Fruit fly (Drosophila melanogaster) whole organism, embryonic: ENCODE data around the gene Muc11A.

ENCODE experiments used
- Antp ChIP-seq: fragments of 200-800 bp; sonication (Bioruptor generic); optimal IDR thresholded peaks from 3 replicates; lab custom pipeline; 2016; ENCODE audit warnings: missing biosample characterization, missing genetic modification characterization
- CG10462 ChIP-seq: fragments of 200-800 bp; sonication (Bioruptor generic); optimal IDR thresholded peaks from 2 replicates; lab custom pipeline; 2016; ENCODE audit warnings: missing biosample characterization, missing genetic modification characterization
- CG42726 ChIP-seq: fragments of 200-800 bp; sonication (Bioruptor generic); IDR thresholded peaks from 2 replicates; pipeline ENCODE4 v1.3.6; 2022; ENCODE audit warnings: missing biosample characterization, missing genetic modification characterization; ENCODE audit not compliant: partially characterized antibody
- Hey ChIP-seq: fragments of 200-800 bp; sonication (Bioruptor generic); optimal IDR thresholded peaks from 3 replicates; lab custom pipeline; 2018; ENCODE audit warnings: missing biosample characterization, mild to moderate bottlenecking, missing genetic modification characterization
- Rfx ChIP-seq: fragments of 200-800 bp; sonication (Bioruptor generic); IDR thresholded peaks from 2 replicates; pipeline ENCODE4 v1.3.6; 2022; ENCODE audit warnings: missing biosample characterization, missing genetic modification characterization
- az2 ChIP-seq: fragments of 200-800 bp; sonication (Bioruptor generic); optimal IDR thresholded peaks from 3 replicates; lab custom pipeline; 2016; ENCODE audit warnings: missing biosample characterization, missing genetic modification characterization
- cas ChIP-seq: fragments of 200-800 bp; sonication (Bioruptor generic); IDR thresholded peaks from 2 replicates; pipeline ENCODE4 v1.3.6; 2022; ENCODE audit warnings: missing biosample characterization, missing genetic modification characterization
- cato ChIP-seq: fragments of 200-800 bp; sonication (Bioruptor generic); optimal IDR thresholded peaks from 2 replicates; lab custom pipeline; 2016; ENCODE audit warnings: missing biosample characterization, missing genetic modification characterization, borderline replicate concordance
- crp ChIP-seq, 2 experiments: fragments of 200-800 bp; sonication (Bioruptor generic); optimal IDR thresholded peaks; 2 replicates in 1 of 2; 3 replicates in 1 of 2; lab custom pipeline; 2017; ENCODE audit warnings: missing biosample characterization in 2 of 2, missing genetic modification characterization in 2 of 2, mild to moderate bottlenecking in 1 of 2, moderate library complexity in 1 of 2
- danr ChIP-seq: fragments of 200-800 bp; sonication (Bioruptor generic); IDR thresholded peaks from 2 replicates; pipeline ENCODE4 v1.3.6; 2022; ENCODE audit warnings: missing biosample characterization, missing genetic modification characterization
- gsb ChIP-seq: fragments of 200-800 bp; sonication (Bioruptor generic); IDR thresholded peaks from 2 replicates; pipeline ENCODE4 v1.3.6; 2022; ENCODE audit warnings: missing biosample characterization, missing genetic modification characterization
- stwl ChIP-seq: fragments of 200-800 bp; sonication (Bioruptor generic); optimal IDR thresholded peaks from 3 replicates; lab custom pipeline; 2018; ENCODE audit warnings: missing biosample characterization, mild to moderate bottlenecking, missing genetic modification characterization, moderate library complexity

DNA sequence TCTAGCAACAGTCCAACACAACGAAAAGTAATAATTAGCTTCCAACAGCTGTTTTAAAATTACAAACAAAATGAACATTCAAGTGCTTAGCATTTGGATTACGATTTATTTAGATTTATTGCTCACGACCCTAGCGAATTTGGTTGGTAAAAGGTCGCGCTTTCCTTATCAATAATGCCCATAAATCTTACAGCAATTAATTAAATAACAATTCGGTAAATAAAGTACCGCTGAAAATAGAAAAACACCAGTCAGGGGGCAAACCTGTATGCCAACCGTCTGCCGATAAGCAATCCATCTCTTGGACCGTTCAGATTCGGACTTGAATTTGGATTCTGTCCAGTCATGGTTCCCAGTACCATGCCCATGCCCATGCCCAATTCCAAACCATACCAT is 46.5 kb upstream of the Muc11A start:
- no peak for TF ChIP-seq stwl (tag; lab: Kevin White, UChicago)
- no peak for TF ChIP-seq cato (GFP tag; lab: Kevin White, UChicago)
- no peak for TF ChIP-seq Antp (GFP tag; lab: Kevin White, UChicago)
- no peak for TF ChIP-seq az2 (GFP tag; lab: Kevin White, UChicago)
- TF ChIP-seq Rfx (GFP tag; lab: Robert Waterston, UW): no peak
- TF ChIP-seq crp (GFP tag; optimal IDR thresholded peaks at IDR 0.05; lab: Kevin White, UChicago): no peak
- TF ChIP-seq danr (GFP tag; lab: Robert Waterston, UW): no peak
- TF ChIP-seq cas: no peak
- no peak for TF ChIP-seq CG10462 (GFP tag; lab: Kevin White, UChicago)
- no peak for TF ChIP-seq Hey
- no peak for TF ChIP-seq CG42726 (GFP tag; lab: Robert Waterston, UW)
- no peak for TF ChIP-seq gsb (GFP tag; lab: Robert Waterston, UW)
